Fruit fly (Drosophila melanogaster) whole organism, pupa: ENCODE data around the gene CD98hc.

Experiments used
- CG10348 ChIP-seq: fragments of 200-800 bp; sonication (Bioruptor generic); IDR thresholded peaks from 2 replicates; pipeline ENCODE4 v1.3.6; 2022; ENCODE audit warnings: missing biosample characterization, missing genetic modification characterization
- CG13204 ChIP-seq: fragments of 200-800 bp; sonication (Bioruptor generic); optimal IDR thresholded peaks from 2 replicates; lab custom pipeline; 2018; ENCODE audit warnings: missing biosample characterization, mild to moderate bottlenecking, missing genetic modification characterization, moderate library complexity
- CG15710 ChIP-seq: fragments of 200-800 bp; sonication (Bioruptor generic); optimal IDR thresholded peaks from 2 replicates; lab custom pipeline; 2018; ENCODE audit warnings: missing biosample characterization, mild to moderate bottlenecking, missing genetic modification characterization, moderate library complexity
- CG17806 ChIP-seq: fragments of 200-800 bp; sonication (Bioruptor generic); optimal IDR thresholded peaks from 2 replicates; lab custom pipeline; 2018; ENCODE audit warnings: missing biosample characterization, mild to moderate bottlenecking, missing genetic modification characterization, moderate library complexity
- CG8159 ChIP-seq: fragments of 200-800 bp; sonication (Bioruptor generic); optimal IDR thresholded peaks from 3 replicates; lab custom pipeline; 2018; ENCODE audit warnings: missing biosample characterization, mild to moderate bottlenecking, missing genetic modification characterization, moderate library complexity
- CG8301 ChIP-seq: fragments of 200-800 bp; sonication (Bioruptor generic); optimal IDR thresholded peaks from 2 replicates; lab custom pipeline; 2018; ENCODE audit warnings: missing biosample characterization, mild to moderate bottlenecking, missing genetic modification characterization
- CG9948 ChIP-seq: fragments of 200-800 bp; sonication (Bioruptor generic); optimal IDR thresholded peaks from 2 replicates; lab custom pipeline; 2018; ENCODE audit warnings: missing biosample characterization, mild to moderate bottlenecking, missing genetic modification characterization, moderate library complexity
- EcR ChIP-seq: fragments of 200-800 bp; sonication (Bioruptor generic); optimal IDR thresholded peaks from 3 replicates; lab custom pipeline; 2019; ENCODE audit warnings: missing biosample characterization, missing genetic modification characterization, mild to moderate bottlenecking, moderate library complexity, missing genetic modification reagents
- Ets98B ChIP-seq: fragments of 200-800 bp; sonication (Bioruptor generic); IDR thresholded peaks from 2 replicates; pipeline ENCODE4 v1.3.6; 2022; ENCODE audit warnings: missing biosample characterization, missing genetic modification characterization
- gl ChIP-seq: fragments of 200-800 bp; sonication (Bioruptor generic); optimal IDR thresholded peaks from 2 replicates; lab custom pipeline; 2018; ENCODE audit warnings: missing biosample characterization, mild to moderate bottlenecking, missing genetic modification characterization
- rn ChIP-seq: fragments of 200-800 bp; sonication (Bioruptor generic); IDR thresholded peaks from 2 replicates; pipeline ENCODE4 v1.3.6; 2022; ENCODE audit warnings: missing biosample characterization, missing genetic modification characterization

DNA sequence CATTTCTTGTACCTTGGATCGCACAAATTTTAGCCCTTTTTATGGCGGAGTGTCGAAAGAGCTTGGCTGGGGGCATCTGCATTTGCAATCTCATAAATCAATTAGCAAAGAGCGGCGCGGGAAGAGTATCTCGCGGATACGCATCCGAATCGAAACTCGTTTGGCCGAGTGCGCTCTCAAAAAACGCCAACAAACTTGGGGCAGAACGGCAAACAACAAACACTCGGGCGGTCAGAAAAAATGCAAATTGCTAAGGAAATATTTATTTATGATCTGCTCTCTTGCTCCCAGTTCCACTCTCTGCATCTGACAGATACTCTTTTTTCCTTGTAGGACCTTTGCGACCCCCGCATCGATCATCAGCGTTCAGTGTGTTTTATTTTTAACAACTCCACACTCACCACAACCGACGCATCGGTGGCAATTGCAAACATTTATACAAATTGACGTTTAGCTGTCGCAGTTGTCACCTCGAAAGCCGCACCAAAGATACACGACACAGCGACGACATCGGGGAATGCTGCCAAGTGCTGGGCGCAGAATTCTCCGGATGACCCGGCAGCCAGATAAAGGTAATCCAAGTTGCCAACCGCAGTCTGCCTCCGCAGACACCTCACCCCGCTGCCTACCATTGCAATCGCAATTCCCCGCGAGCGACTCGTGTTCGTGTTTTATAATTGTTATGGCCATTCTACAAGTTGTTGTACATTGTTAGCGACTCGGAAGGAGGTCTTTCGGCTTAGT, 9.1 kb downstream of the CD98hc start:
- no peak for TF ChIP-seq CG15710 (tag; lab: Kevin White, UChicago)
- TF ChIP-seq CG8159 (tag; lab: Kevin White, UChicago) = no peak
- TF ChIP-seq CG17806 (tag; lab: Kevin White, UChicago) = no peak
- TF ChIP-seq EcR = peak; percentile 61
- TF ChIP-seq rn = no peak
- TF ChIP-seq CG10348 (GFP tag; lab: Robert Waterston, UW) = no peak
- peak; percentile 39 for TF ChIP-seq CG13204 (GFP tag; lab: Kevin White, UChicago)
- TF ChIP-seq CG9948 (tag; lab: Kevin White, UChicago) = no peak
- no peak for TF ChIP-seq gl (tag; lab: Kevin White, UChicago)
- TF ChIP-seq CG8301 (tag; lab: Kevin White, UChicago) = no peak
- TF ChIP-seq Ets98B (GFP tag; lab: Robert Waterston, UW) = no peak
